Worm (Caenorhabditis elegans): Measurements from ENCODE around the gene E02H9.3.

Gene E02H9.3

DNA sequence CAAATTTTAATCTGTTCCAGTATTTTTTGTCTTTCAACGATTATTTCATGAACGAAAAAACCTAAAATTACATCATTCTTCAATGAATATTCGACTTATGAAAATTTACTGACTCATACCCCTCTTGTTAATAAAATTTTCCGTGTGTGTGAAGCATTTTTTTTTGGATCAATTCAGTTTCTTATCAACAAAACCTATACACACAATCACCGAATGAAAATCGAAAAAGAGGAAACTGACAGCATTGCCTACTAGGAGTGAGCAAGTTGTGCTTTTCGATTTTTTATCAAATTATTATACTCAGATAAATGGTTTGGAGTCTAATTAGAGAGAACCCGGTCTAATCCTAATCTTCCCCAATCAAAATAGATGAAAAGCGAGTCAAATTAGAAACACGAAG is at the start of gene E02H9.3:
Gene E02H9.3 (plus strand): TSS at position 301 of the 400 bp plus-strand sequence.
- TF ChIP-seq dmd-6 (GFP tag; IDR thresholded peaks at IDR 0.05) (0 out of 2 replicates have a peak, but pooled peaks have one; percentile 10), pqm-1 (tag; optimal IDR thresholded peaks at IDR 0.05) (peak; percentile 10)

DNA sequence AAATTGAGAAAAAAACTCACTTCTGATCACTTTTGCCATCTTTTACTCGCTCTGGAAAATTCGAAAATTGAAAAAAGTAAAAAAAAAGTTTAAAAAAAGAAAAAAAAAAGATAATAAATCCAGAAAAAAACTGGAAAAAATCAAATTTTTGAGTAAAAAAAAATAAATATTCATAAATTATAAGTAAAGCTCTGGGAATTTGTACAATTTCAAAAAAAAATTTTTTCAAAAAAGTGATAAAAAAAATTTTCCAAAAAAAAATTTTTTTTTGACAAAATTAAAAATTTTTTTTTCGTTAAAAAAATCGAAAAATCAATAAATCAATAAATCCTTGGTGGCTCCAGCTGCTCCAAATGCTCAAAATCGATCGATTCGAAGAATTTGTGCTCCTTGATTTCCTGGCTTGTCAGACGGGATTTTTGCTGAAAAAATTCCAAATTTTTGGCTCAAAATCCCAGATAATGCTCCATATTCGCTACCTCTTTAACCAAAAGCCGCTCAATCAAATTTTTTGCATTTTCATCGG is 47.9 kb upstream of the E02H9.3 start, which contains the start of gene mrpl-30:
Gene mrpl-30 (minus strand): TSS at position 51 of the 526 bp plus-strand sequence.
- TF ChIP-seq ceh-28 (tag; optimal IDR thresholded peaks at IDR 0.05): peak; percentile 93
- TF ChIP-seq madf-5 (GFP tag; IDR thresholded peaks at IDR 0.05): no peak

DNA sequence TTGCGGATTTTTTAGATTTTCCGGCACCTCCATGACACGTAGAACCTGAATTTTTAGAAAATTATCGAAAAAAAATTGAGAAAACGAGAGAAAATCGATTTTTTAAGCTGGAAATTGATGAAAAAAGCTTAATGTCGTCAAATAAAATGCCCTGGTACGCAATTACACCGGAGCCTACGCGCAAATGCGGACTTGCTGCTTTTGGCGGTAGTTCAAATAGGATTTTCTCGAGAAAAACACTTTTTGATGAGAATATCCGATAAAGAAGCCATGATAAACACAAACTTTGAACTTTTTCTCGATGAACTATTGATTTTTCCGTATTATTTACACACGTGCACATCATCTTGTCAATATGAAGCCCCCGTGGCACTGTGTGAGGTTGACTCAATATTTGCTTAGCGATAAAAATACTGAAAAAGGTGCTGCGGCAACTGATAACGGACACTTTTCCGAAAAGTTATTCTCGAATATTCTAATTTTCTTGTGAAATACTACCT is 40.6 kb upstream of the E02H9.3 start, which contains the start of the genes W04B5.5 and W04B5.3:
Gene W04B5.5 (minus strand): TSS at position 51 of the 500 bp plus-strand sequence.
Gene W04B5.3 (plus strand): TSS at position 356 of the 500 bp plus-strand sequence.
- TF ChIP-seq lsy-2 (tag; optimal IDR thresholded peaks at IDR 0.05) (peak in 1 of 2 experiments; percentile 62), php-3 (GFP tag; IDR thresholded peaks at IDR 0.05) (0 out of 2 replicates have a peak, but pooled peaks have one; percentile 34), unc-130 (GFP tag; optimal IDR thresholded peaks at IDR 0.05) (no peak), lin-13 (GFP tag; optimal IDR thresholded peaks at IDR 0.05) (peak; percentile 34), pha-4 (GFP tag; IDR thresholded peaks at IDR 0.05) (peak; percentile 60), pha-4 (tag; optimal IDR thresholded peaks at IDR 0.05) (no peak), duxl-1 (tag; optimal IDR thresholded peaks at IDR 0.05; ENCODE audit: poor library complexity) (peak; percentile 38), mdt-29 (GFP tag; IDR thresholded peaks at IDR 0.05) (0 out of 2 replicates have a peak, but pooled peaks have one; percentile 14), mep-1 (tag; optimal IDR thresholded peaks at IDR 0.05) (peak; percentile 37), nhr-6 (tag; optimal IDR thresholded peaks at IDR 0.05) (peak; percentile 9), dpl-1 (GFP tag; optimal IDR thresholded peaks at IDR 0.05) (peak; percentile 94), nhr-237 (tag; optimal IDR thresholded peaks at IDR 0.05) (no peak), Y75B8A.6 (GFP tag; IDR thresholded peaks at IDR 0.05) (no peak), nhr-28 (tag; optimal IDR thresholded peaks at IDR 0.05) (peak; percentile 39), lin-38 (GFP tag; IDR thresholded peaks at IDR 0.05) (peak; percentile 65), mxl-2 (GFP tag; conservative IDR thresholded peaks at IDR 0.05) (no peak), aha-1 (tag) (peak; percentile 62), ces-1 (GFP tag; optimal IDR thresholded peaks at IDR 0.05) (no peak), mxl-3 (GFP tag; optimal IDR thresholded peaks at IDR 0.05) (peak; percentile 20), unc-62 (GFP tag; optimal IDR thresholded peaks at IDR 0.05 in 1 of 2) (peak in 1 of 2 experiments; percentile 63), unc-62 (tag; optimal IDR thresholded peaks at IDR 0.05) (no peak), hlh-30 (tag; optimal IDR thresholded peaks at IDR 0.05; ENCODE audit: insufficient read depth) (peak; percentile 41), Y48G9A.11 (GFP tag; IDR thresholded peaks at IDR 0.05) (peak; percentile 62), pqm-1 (tag; optimal IDR thresholded peaks at IDR 0.05) (peak; percentile 80), dve-1 (tag; optimal IDR thresholded peaks at IDR 0.05; ENCODE audit: insufficient read depth) (peak; percentile 67), hlh-11 (tag; optimal IDR thresholded peaks at IDR 0.05) (peak; percentile 57), daf-16 (GFP tag; optimal IDR thresholded peaks at IDR 0.05) (peak in 1 of 2 experiments; percentile 23), daf-16 (tag; optimal IDR thresholded peaks at IDR 0.05) (peak; percentile 97), dmd-6 (GFP tag; IDR thresholded peaks at IDR 0.05) (peak; percentile 59), mes-2 (tag; optimal IDR thresholded peaks at IDR 0.05; ENCODE audit: poor library complexity, severe bottlenecking) (peak; percentile 63), mdl-1 (tag; optimal IDR thresholded peaks at IDR 0.05) (peak in 1 of 2 experiments; percentile 51), attf-4 (tag; optimal IDR thresholded peaks at IDR 0.05) (no peak)

DNA sequence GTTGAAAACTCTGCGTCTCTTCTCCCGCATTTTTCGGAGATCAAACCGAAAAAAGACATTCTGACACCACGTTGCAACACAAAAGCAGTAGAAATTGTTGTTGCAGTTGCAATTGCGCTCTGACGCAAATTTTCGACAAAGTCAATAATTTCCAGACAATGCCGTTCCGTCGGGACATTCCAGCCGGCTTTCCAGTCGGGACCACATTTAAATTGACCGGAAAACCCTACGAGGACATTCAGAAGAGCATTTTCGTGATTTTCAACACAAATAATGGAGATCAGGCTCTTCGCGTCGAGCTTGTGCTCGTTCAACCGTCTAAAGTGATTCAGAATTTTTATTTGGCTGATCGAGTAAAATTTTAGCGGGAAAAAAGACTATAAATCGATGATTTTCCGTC is 39.9 kb upstream of the E02H9.3 start:
- TF ChIP-seq aha-1 (tag) (peak; percentile 76), ZK546.5 (tag; optimal IDR thresholded peaks at IDR 0.05) (no peak)

All from whole organism, L4 larva.